Fruit fly (Drosophila melanogaster) Kc167 (cell line): ENCODE data around the gene cype.

Source experiments
- Myc ChIP-seq: fragments of >200 bp; optimal IDR thresholded peaks from 2 replicates; lab custom pipeline; 2017; ENCODE audit warnings: missing external identifiers
- Sin3A ChIP-seq: fragments of >200 bp; optimal IDR thresholded peaks from 2 replicates; lab custom pipeline; 2018; ENCODE audit warnings: missing external identifiers
- h ChIP-seq: fragments of >200 bp; optimal IDR thresholded peaks from 3 replicates; lab custom pipeline; 2018; ENCODE audit warnings: missing external identifiers
- insv ChIP-seq: fragments of >200 bp; optimal IDR thresholded peaks from 3 replicates; lab custom pipeline; 2018; ENCODE audit warnings: missing external identifiers
- psq ChIP-seq: fragments of >200 bp; optimal IDR thresholded peaks from 2 replicates; lab custom pipeline; 2017; ENCODE audit warnings: missing external identifiers
- ttk ChIP-seq: sonication (Bioruptor generic); optimal IDR thresholded peaks from 2 replicates; lab custom pipeline; 2017; ENCODE audit warnings: missing external identifiers

DNA sequence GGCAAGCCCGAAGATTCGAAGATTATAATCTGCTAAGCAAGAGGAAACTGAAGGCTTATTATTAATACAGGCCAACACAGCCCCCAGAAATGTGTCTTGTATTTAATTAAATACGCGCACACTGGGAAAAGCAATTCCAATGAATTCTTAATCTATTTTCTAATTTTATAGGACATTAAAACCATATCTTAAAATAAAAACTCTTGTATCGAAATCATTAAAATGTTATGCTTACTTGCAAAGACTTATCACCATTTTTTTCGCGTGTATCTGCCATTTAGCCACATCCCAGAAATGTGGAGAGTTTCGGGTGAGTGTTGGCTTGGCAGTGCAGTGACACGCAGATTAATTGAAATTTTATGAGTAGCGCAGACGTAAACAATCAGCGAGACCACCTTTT lies 41.0 kb downstream of the cype start:
- TF ChIP-seq ttk (lab: Kevin White, UChicago) (no peak), psq (lab: Kevin White, UChicago) (no peak), Sin3A (lab: Kevin White, UChicago) (no peak), Myc (no peak), insv (lab: Kevin White, UChicago) (no peak), h (lab: Kevin White, UChicago) (no peak)
